Fruit fly (Drosophila melanogaster): ENCODE results near the gene Rheb.

Gene Rheb

DNA sequence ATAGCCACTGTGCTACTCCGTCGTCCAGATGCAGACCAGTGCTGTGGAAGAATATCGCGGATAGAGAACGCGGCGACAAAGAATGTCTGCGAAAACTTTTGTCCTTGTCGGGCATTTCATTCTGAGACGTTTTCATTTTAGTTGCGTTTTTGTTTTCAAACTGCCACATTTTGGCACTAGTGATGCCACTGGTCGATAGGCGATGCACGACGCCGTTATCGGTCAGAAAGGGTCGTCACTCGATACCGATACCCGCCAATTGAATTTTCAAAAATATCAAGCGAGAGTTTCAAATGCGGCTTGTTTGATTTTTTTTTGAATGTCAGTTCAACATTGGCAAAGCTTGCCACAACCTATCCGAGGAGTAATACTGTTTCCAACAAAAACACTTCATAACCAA is 18.3 kb upstream of the Rheb start:
- TF ChIP-seq CG10348 (GFP tag; IDR thresholded peaks at IDR 0.05), result no peak
- no peak for TF ChIP-seq rn (GFP tag; IDR thresholded peaks at IDR 0.05)
- no peak for TF ChIP-seq CG4496 (GFP tag; IDR thresholded peaks at IDR 0.05)
- no peak for TF ChIP-seq CG15710 (tag; optimal IDR thresholded peaks at IDR 0.05)
- TF ChIP-seq CG8301 (tag; optimal IDR thresholded peaks at IDR 0.05), result no peak
- TF ChIP-seq gl (tag; optimal IDR thresholded peaks at IDR 0.05), result no peak

DNA sequence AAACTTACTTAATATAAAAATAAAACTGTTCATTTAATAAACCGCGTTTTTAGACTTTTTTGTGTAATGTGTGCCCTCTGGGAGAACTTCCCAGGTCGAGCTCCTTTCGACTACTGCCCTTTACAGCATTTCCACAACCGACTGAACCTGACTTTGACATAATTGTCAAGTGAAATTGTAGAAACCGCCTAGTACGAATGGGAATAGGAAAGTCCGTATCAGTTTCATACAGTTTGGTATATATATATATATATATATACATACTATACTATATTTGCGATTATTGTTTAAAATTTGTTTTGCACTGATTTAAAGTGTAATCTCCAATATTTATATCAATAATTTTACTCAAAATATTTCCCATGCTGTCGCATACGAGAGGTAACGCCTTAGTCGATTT is 17.7 kb upstream of the Rheb start, which contains the start of gene mia:
mia (minus strand) TSS at position 101 of the 400 bp plus-strand sequence.
- TF ChIP-seq Pif1A (GFP tag; optimal IDR thresholded peaks at IDR 0.05) (no peak), CG17806 (tag; optimal IDR thresholded peaks at IDR 0.05) (no peak), fd96Ca (GFP tag; IDR thresholded peaks at IDR 0.05) (no peak), CG8159 (tag; optimal IDR thresholded peaks at IDR 0.05) (no peak), gl (tag; optimal IDR thresholded peaks at IDR 0.05) (no peak), Pif1B (GFP tag; optimal IDR thresholded peaks at IDR 0.05) (no peak), CG4496 (GFP tag; IDR thresholded peaks at IDR 0.05) (no peak), CG13204 (GFP tag; optimal IDR thresholded peaks at IDR 0.05) (no peak), Ets98B (GFP tag; IDR thresholded peaks at IDR 0.05) (no peak), D1 (tag; optimal IDR thresholded peaks at IDR 0.05) (no peak), CG15710 (tag; optimal IDR thresholded peaks at IDR 0.05) (no peak), CG10348 (GFP tag; IDR thresholded peaks at IDR 0.05) (no peak), Snoo (tag; optimal IDR thresholded peaks at IDR 0.05) (no peak), CG34367 (tag; optimal IDR thresholded peaks at IDR 0.05) (no peak), CG32121 (GFP tag; IDR thresholded peaks at IDR 0.05) (no peak), CG12605 (GFP tag; IDR thresholded peaks at IDR 0.05) (no peak), CG9948 (tag; optimal IDR thresholded peaks at IDR 0.05) (no peak), CG8301 (tag; optimal IDR thresholded peaks at IDR 0.05) (no peak), rn (GFP tag; IDR thresholded peaks at IDR 0.05) (no peak), CG14655 (GFP tag; optimal IDR thresholded peaks at IDR 0.05) (no peak)

DNA sequence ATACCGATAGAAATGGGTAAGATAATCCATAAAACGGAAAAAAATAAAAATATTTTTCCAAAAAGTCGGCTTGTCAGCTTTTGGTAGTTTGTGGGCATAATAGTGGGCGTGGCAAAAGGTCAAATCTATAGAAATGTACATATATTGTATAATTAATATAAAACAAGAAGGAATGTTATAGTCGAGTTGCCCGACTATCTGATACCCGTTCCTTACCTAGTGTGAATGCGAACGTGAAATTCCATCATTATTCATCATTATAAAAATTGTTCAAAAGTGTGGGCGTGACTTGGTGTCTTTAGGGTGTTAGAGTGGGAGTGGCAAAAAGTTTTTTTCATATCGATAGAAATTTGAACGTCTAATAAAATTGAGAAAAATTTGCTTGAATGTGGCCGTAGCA is 17.1 kb upstream of the Rheb start:
- TF ChIP-seq Ets98B (GFP tag; IDR thresholded peaks at IDR 0.05) (no peak), CG10348 (GFP tag; IDR thresholded peaks at IDR 0.05) (no peak), CG9948 (tag; optimal IDR thresholded peaks at IDR 0.05) (no peak), rn (GFP tag; IDR thresholded peaks at IDR 0.05) (no peak), gl (tag; optimal IDR thresholded peaks at IDR 0.05) (no peak), Pif1B (GFP tag; optimal IDR thresholded peaks at IDR 0.05) (no peak), D1 (tag; optimal IDR thresholded peaks at IDR 0.05) (no peak), CG4496 (GFP tag; IDR thresholded peaks at IDR 0.05) (no peak), CG8159 (tag; optimal IDR thresholded peaks at IDR 0.05) (no peak), Pif1A (GFP tag; optimal IDR thresholded peaks at IDR 0.05) (no peak), CG12605 (GFP tag; IDR thresholded peaks at IDR 0.05) (no peak), EcR (GFP tag; optimal IDR thresholded peaks at IDR 0.05) (no peak), fd96Ca (GFP tag; IDR thresholded peaks at IDR 0.05) (no peak), CG8301 (tag; optimal IDR thresholded peaks at IDR 0.05) (no peak), Snoo (tag; optimal IDR thresholded peaks at IDR 0.05) (no peak), CG34367 (tag; optimal IDR thresholded peaks at IDR 0.05) (no peak)

DNA sequence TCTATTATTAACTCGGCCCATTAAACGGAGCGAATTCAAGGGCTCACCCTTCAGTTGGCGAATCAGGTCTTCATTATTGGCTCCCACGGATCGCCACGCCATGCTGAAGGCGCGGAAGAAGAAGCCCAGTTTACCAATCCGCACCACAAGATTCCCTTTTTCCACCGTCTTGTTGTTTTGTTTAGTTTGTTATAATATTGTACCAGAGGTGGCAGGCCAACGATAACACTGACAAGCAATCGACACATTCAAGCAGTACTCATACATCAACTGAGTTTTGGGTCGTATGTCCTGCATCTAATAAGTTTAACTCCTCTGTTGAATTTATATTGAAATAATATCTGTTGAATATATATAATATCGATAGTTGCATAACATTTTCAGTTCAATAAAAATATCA is 14.6 kb upstream of the Rheb start, which contains the start of gene Pcmt:
Pcmt (minus strand) TSS at position 235 of the 400 bp plus-strand sequence.
- no peak for TF ChIP-seq CG15710 (tag; optimal IDR thresholded peaks at IDR 0.05)
- TF ChIP-seq Pif1B (GFP tag; optimal IDR thresholded peaks at IDR 0.05), result no peak
- TF ChIP-seq CG8301 (tag; optimal IDR thresholded peaks at IDR 0.05), result no peak
- TF ChIP-seq CG10348 (GFP tag; IDR thresholded peaks at IDR 0.05), result no peak
- no peak for TF ChIP-seq CG9948 (tag; optimal IDR thresholded peaks at IDR 0.05)

DNA sequence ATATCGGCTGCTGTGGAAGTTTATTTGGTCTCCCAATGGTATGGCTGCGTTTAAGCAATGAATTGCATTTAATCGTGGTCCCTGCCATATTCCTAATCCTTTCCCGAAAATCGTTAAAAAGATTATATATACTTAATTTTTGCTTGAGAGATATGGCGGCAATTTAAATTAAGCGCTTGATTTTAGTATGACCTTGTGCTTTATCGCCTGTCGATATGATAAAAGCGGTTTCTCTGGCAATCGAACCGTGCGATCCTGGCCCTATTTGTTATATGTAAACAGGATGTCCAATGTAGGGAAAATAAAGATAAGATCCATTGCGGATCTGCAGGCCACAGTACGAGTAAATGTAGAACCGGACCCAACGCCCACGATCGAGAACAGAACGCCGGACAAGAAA is 13.9 kb upstream of the Rheb start, which contains the start of gene Snm1:
Snm1 (plus strand) TSS at position 233 of the 400 bp plus-strand sequence.
- TF ChIP-seq CG10348 (GFP tag; IDR thresholded peaks at IDR 0.05) (no peak), CG4496 (GFP tag; IDR thresholded peaks at IDR 0.05) (0 out of 3 replicates have a peak, but pooled peaks have one; percentile 21)

DNA sequence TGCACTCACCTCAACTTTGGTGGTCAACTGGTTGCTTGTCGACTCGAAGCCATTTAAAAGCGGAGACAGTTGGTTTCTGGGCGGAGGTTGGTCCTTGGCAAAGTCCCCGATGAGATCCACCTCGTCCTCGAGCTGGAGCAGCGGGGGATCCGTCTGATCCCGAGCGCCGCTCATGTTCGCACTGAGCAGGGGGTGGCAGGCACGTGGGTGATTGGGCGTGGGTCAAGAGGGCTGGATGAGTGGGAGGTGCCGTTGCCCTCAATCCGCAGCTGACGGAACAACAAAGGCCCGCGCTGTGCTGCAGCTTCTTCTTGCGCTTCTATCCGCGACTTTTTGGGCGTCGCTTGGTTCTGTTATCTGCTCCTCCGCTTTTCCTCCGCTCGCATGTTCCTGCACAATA is 5.8 kb upstream of the Rheb start:
- TF ChIP-seq fd96Ca (GFP tag; IDR thresholded peaks at IDR 0.05) (no peak), rn (GFP tag; IDR thresholded peaks at IDR 0.05) (no peak), CG9948 (tag; optimal IDR thresholded peaks at IDR 0.05) (no peak)

DNA sequence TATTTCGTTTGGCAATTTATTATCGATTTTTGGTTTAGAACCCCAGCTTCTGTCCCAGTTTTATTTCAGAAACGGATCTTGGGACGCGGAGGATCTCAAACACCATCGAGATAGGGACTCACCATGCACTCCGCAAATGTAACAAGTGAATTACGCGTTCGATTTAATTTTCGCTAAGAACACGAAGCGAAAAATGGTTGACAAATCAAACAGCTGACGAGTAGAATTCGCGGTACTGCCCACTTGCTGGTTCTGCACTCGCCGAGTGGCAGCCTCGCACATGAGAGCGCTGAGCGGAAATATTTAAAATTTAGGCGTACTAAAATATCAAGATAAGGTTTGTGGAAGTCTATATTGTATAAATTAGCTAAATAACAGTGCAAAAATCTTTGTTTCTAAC is 5.3 kb upstream of the Rheb start, which contains the start of gene Pi4KIIalpha:
Pi4KIIalpha (minus strand) TSS at position 233 of the 400 bp plus-strand sequence.
- TF ChIP-seq Pif1A (GFP tag; optimal IDR thresholded peaks at IDR 0.05) (no peak), CG8159 (tag; optimal IDR thresholded peaks at IDR 0.05) (no peak), CG34367 (tag; optimal IDR thresholded peaks at IDR 0.05) (no peak), CG4496 (GFP tag; IDR thresholded peaks at IDR 0.05) (no peak), CG14655 (GFP tag; optimal IDR thresholded peaks at IDR 0.05) (no peak), CG12605 (GFP tag; IDR thresholded peaks at IDR 0.05) (no peak), Pif1B (GFP tag; optimal IDR thresholded peaks at IDR 0.05) (no peak), gl (tag; optimal IDR thresholded peaks at IDR 0.05) (no peak), CG9948 (tag; optimal IDR thresholded peaks at IDR 0.05) (no peak)

Measured in whole organism, pupa.